Fruit fly (Drosophila melanogaster) whole organism, prepupa: ENCODE measurements around the gene CG7300.

ENCODE experiments used
- CG6163 ChIP-seq: fragments of 200-800 bp; sonication (Bioruptor generic); IDR thresholded peaks from 3 replicates; pipeline ENCODE4 v1.3.6; 2022; ENCODE audit warnings: missing biosample characterization, missing genetic modification characterization
- CG6854 ChIP-seq: fragments of 200-800 bp; sonication (Bioruptor generic); optimal IDR thresholded peaks from 2 replicates; lab custom pipeline; 2017; ENCODE audit warnings: missing biosample characterization, mild to moderate bottlenecking, missing genetic modification characterization
- Eip93F ChIP-seq: fragments of 200-800 bp; sonication (Bioruptor generic); optimal IDR thresholded peaks from 2 replicates; lab custom pipeline; 2016; ENCODE audit warnings: missing biosample characterization, mild to moderate bottlenecking, missing genetic modification characterization

DNA sequence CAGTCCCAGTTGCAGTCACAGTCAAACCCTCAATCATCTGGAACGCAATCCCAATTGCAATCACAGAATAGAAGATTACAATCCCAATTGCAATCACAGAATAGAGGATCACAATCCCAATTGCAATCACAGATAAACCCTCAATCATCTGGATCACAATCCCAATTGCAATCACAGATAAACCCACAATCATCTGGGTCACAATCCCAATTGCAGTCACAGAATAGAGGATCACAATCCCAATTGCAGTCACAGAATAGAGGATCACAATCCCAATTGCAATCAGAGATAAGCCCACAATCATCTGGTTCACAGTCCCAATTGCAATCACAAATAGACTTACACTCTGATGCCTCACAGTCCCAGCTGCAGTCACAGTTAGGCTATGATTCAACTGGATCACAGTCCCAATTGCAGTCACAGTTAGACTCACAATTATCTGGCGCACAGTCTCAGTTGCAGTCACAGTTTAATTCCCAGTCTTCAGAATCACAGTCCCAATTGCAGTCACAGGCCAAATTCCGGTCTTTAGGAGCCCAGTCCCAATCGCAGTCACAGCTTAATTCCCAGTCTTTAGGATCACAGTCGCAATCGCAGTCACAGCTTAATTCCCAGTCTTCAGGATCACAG lies 50.0 kb downstream of the CG7300 start:
- TF ChIP-seq CG6854 (GFP tag; lab: Kevin White, UChicago) (no peak), CG6163 (GFP tag; lab: Robert Waterston, UW) (no peak), Eip93F (GFP tag; lab: Kevin White, UChicago) (no peak)
